Worm (Caenorhabditis elegans): ENCODE measurements around the gene C08B6.10.

- TF ChIP-seq him-1 (tag; optimal IDR thresholded peaks at IDR 0.05) (no peak), dao-5 (tag; optimal IDR thresholded peaks at IDR 0.05) (no peak)
Observed at ce11 chrV:10166368-10166767, 41.1 kb downstream of the C08B6.10 start, which contains the start of gene C51E3.6.
